Worm (Caenorhabditis elegans) whole organism, L3 larva: Measurements from ENCODE around the gene ebp-1.
"Not testable (repeated sequence)": the region's sequence is repeated elsewhere in the genome, so short reads cannot be mapped to it uniquely, and the experiment has no call there.

Experiments used
- R02D3.7 ChIP-seq: fragments of 150-350 bp; optimal IDR thresholded peaks from 2 replicates; lab custom pipeline; 2014; ENCODE audit warnings: missing biosample characterization, missing genetic modification characterization
- ZK546.5 ChIP-seq: sonication (generic microtip); optimal IDR thresholded peaks from 2 replicates; lab custom pipeline; 2017; ENCODE audit warnings: missing biosample characterization, missing genetic modification characterization
- aly-2 ChIP-seq: fragments of 150-350 bp; optimal IDR thresholded peaks from 2 replicates; lab custom pipeline; 2014; ENCODE audit warnings: missing biosample characterization, missing genetic modification characterization
- ama-1 ChIP-seq: fragments of 150-350 bp; optimal IDR thresholded peaks from 2 replicates; lab custom pipeline; 2018
- ceh-16 ChIP-seq: sonication (generic microtip); optimal IDR thresholded peaks from 2 replicates; lab custom pipeline; 2017; ENCODE audit warnings: missing biosample characterization, missing genetic modification characterization
- ceh-28 ChIP-seq: fragments of 150-350 bp; optimal IDR thresholded peaks from 2 replicates; lab custom pipeline; 2014; ENCODE audit warnings: missing biosample characterization, missing genetic modification reagents, missing genetic modification characterization
- ceh-82 ChIP-seq: fragments of 150-350 bp; optimal IDR thresholded peaks from 2 replicates; lab custom pipeline; 2014; ENCODE audit warnings: missing biosample characterization, missing genetic modification characterization
- ceh-9 ChIP-seq: sonication (generic microtip); optimal IDR thresholded peaks from 2 replicates; lab custom pipeline; 2018; ENCODE audit warnings: missing biosample characterization, missing genetic modification characterization
- egl-27 ChIP-seq: sonication (generic microtip); optimal IDR thresholded peaks from 4 replicates; lab custom pipeline; 2017; ENCODE audit warnings: missing biosample characterization, missing genetic modification reagents, missing genetic modification characterization
- egl-5 ChIP-seq: fragments of 150-350 bp; optimal IDR thresholded peaks from 2 replicates; lab custom pipeline; 2017; ENCODE audit warnings: missing biosample characterization, missing genetic modification reagents, missing genetic modification characterization, inconsistent platforms
- elt-2 ChIP-seq: sonication (generic microtip); optimal IDR thresholded peaks from 2 replicates; lab custom pipeline; 2016; ENCODE audit warnings: missing genetic modification reagents, mild to moderate bottlenecking, missing genetic modification characterization, missing compliant biosample characterization
- elt-3 ChIP-seq, 3 experiments: fragments of 150-350 bp in 1 of 3; sonication (generic microtip) in 2 of 3; optimal IDR thresholded peaks; 2 replicates in 2 of 3; 4 replicates in 1 of 3; lab custom pipeline; 2014 to 2017; ENCODE audit warnings: missing biosample characterization in 3 of 3, missing genetic modification characterization in 3 of 3
- eor-1 ChIP-seq, 2 experiments: fragments of 150-350 bp; optimal IDR thresholded peaks; 2 replicates each; lab custom pipeline; 2014 to 2018; ENCODE audit warnings: missing biosample characterization in 2 of 2, missing genetic modification characterization in 2 of 2
- fkh-10 ChIP-seq: sonication (generic microtip); optimal IDR thresholded peaks from 2 replicates; lab custom pipeline; 2017; ENCODE audit warnings: missing biosample characterization, missing genetic modification reagents, missing genetic modification characterization
- fkh-2 ChIP-seq: fragments of 150-350 bp; optimal IDR thresholded peaks from 2 replicates; lab custom pipeline; 2014; ENCODE audit warnings: missing biosample characterization, missing genetic modification reagents, missing genetic modification characterization
- fos-1 ChIP-seq: fragments of 150-350 bp; optimal IDR thresholded peaks from 2 replicates; lab custom pipeline; 2014; ENCODE audit warnings: missing biosample characterization, missing genetic modification characterization
- hmg-11 ChIP-seq: sonication (generic microtip); optimal IDR thresholded peaks from 2 replicates; lab custom pipeline; 2016; ENCODE audit warnings: missing genetic modification characterization, missing compliant biosample characterization
- jun-1 ChIP-seq: fragments of 150-350 bp; optimal IDR thresholded peaks from 2 replicates; lab custom pipeline; 2014; ENCODE audit warnings: missing biosample characterization, missing genetic modification reagents, missing genetic modification characterization
- lin-15B ChIP-seq: fragments of 150-350 bp; optimal IDR thresholded peaks from 2 replicates; lab custom pipeline; 2014; ENCODE audit warnings: missing biosample characterization, missing genetic modification characterization
- lin-39 ChIP-seq: fragments of 150-350 bp; optimal IDR thresholded peaks from 2 replicates; lab custom pipeline; 2018; ENCODE audit warnings: missing biosample characterization, missing genetic modification reagents, missing genetic modification characterization
- mdl-1 ChIP-seq: fragments of 150-350 bp; optimal IDR thresholded peaks from 2 replicates; lab custom pipeline; 2014; ENCODE audit warnings: missing biosample characterization, missing genetic modification characterization
- nfya-1 ChIP-seq: sonication (generic microtip); optimal IDR thresholded peaks from 2 replicates; lab custom pipeline; 2017; ENCODE audit warnings: missing genetic modification characterization, mild to moderate bottlenecking, missing compliant biosample characterization, antibody characterized with exemption, moderate library complexity; ENCODE audit not compliant: insufficient read depth
- nhr-11 ChIP-seq: fragments of 150-350 bp; optimal IDR thresholded peaks from 2 replicates; lab custom pipeline; 2014; ENCODE audit warnings: missing biosample characterization, missing genetic modification characterization
- nhr-23 ChIP-seq: fragments of 150-350 bp; optimal IDR thresholded peaks from 2 replicates; lab custom pipeline; 2014; ENCODE audit warnings: missing biosample characterization, missing genetic modification reagents, missing genetic modification characterization
- nhr-237 ChIP-seq: fragments of 150-350 bp; optimal IDR thresholded peaks from 2 replicates; lab custom pipeline; 2014; ENCODE audit warnings: missing biosample characterization, missing genetic modification characterization
- nhr-25 ChIP-seq: sonication (generic microtip); optimal IDR thresholded peaks from 2 replicates; lab custom pipeline; 2017; ENCODE audit warnings: missing biosample characterization, missing genetic modification characterization
- nhr-28 ChIP-seq: fragments of 150-350 bp; optimal IDR thresholded peaks from 2 replicates; lab custom pipeline; 2014; ENCODE audit warnings: missing biosample characterization, missing genetic modification characterization
- nhr-43 ChIP-seq: sonication (generic microtip); optimal IDR thresholded peaks from 2 replicates; lab custom pipeline; 2016; ENCODE audit warnings: mild to moderate bottlenecking, missing genetic modification characterization, missing compliant biosample characterization; ENCODE audit not compliant: poor library complexity, severe bottlenecking
- nhr-77 ChIP-seq: fragments of 150-350 bp; optimal IDR thresholded peaks from 2 replicates; lab custom pipeline; 2014; ENCODE audit warnings: missing biosample characterization, missing genetic modification characterization
- pha-4 ChIP-seq: fragments of 150-350 bp; optimal IDR thresholded peaks from 2 replicates; lab custom pipeline; 2014; ENCODE audit warnings: missing biosample characterization, missing genetic modification reagents, missing genetic modification characterization
- pqm-1 ChIP-seq: fragments of 150-350 bp; optimal IDR thresholded peaks from 2 replicates; lab custom pipeline; 2017; ENCODE audit warnings: missing biosample characterization, missing genetic modification characterization, inconsistent platforms
- sea-2 ChIP-seq: fragments of 150-350 bp; sonication (generic microtip); optimal IDR thresholded peaks from 4 replicates; lab custom pipeline; 2014; ENCODE audit warnings: missing biosample characterization, missing genetic modification reagents, missing genetic modification characterization
- skn-1 ChIP-seq: fragments of 150-350 bp; optimal IDR thresholded peaks from 2 replicates; lab custom pipeline; 2014; ENCODE audit warnings: missing biosample characterization, missing genetic modification characterization
- snpc-4 ChIP-seq: fragments of 150-350 bp; optimal IDR thresholded peaks from 2 replicates; lab custom pipeline; 2014; ENCODE audit warnings: missing biosample characterization, missing genetic modification characterization
- tbx-2 ChIP-seq: sonication (generic microtip); optimal IDR thresholded peaks from 2 replicates; lab custom pipeline; 2016; ENCODE audit warnings: mild to moderate bottlenecking, missing genetic modification characterization, missing compliant biosample characterization
- unc-39 ChIP-seq: sonication (generic microtip); optimal IDR thresholded peaks from 4 replicates; lab custom pipeline; 2017; ENCODE audit warnings: missing biosample characterization, missing genetic modification characterization
- unc-62 ChIP-seq: fragments of 150-350 bp; sonication (generic microtip); optimal IDR thresholded peaks from 4 replicates; lab custom pipeline; 2014; ENCODE audit warnings: missing biosample characterization, missing genetic modification reagents, missing genetic modification characterization
- zag-1 ChIP-seq: fragments of 150-350 bp; optimal IDR thresholded peaks from 2 replicates; lab custom pipeline; 2014; ENCODE audit warnings: missing biosample characterization, missing genetic modification characterization
- ztf-11 ChIP-seq: fragments of 150-350 bp; optimal IDR thresholded peaks from 2 replicates; lab custom pipeline; 2014; ENCODE audit warnings: missing biosample characterization, missing genetic modification characterization
- ztf-4 ChIP-seq: fragments of 150-350 bp; optimal IDR thresholded peaks from 2 replicates; lab custom pipeline; 2014; ENCODE audit warnings: missing biosample characterization, missing genetic modification characterization

Gene ebp-1

ce11 chrV:18055297-18056019 is 12.1 kb downstream of the ebp-1 start, which contains the start of the genes Y59A8B.25 and ebp-3:
Y59A8B.25 (minus strand) TSS chrV:18055397.
ebp-3 (plus strand) TSS chrV:18055969.
- not testable (repeated sequence) for TF ChIP-seq jun-1, nhr-28, nhr-77 (tag; lab: Kevin White, UChicago)

- TF ChIP-seq nhr-25 (tag; lab: Kevin White, UChicago) (no peak), unc-62 (GFP tag; lab: Kevin White, UChicago) (no peak), ztf-4 (tag; lab: Kevin White, UChicago) (no peak), pqm-1 (tag; lab: Kevin White, UChicago) (no peak)
- TF ChIP-seq, all 47 proteins: peak for 0
Observed at ce11 chrV:18066257-18066783, 22.9 kb downstream of the ebp-1 start, which contains the start of gene Y59A8B.8. Y59A8B.8 (minus strand) TSS chrV:18066307.

- peak; percentile 25 for TF ChIP-seq lin-15B (tag; lab: Kevin White, UChicago)
Observed at ce11 chrV:18069195-18069594, 25.8 kb downstream of the ebp-1 start.

- TF ChIP-seq unc-62 (GFP tag; lab: Kevin White, UChicago) (peak; percentile 0), nhr-43 (tag; lab: Kevin White, UChicago) (no peak), ceh-28 (tag; lab: Kevin White, UChicago) (peak; percentile 96), tbx-2 (tag; lab: Kevin White, UChicago) (peak; percentile 28), fkh-2 (peak; percentile 17), zag-1 (tag; lab: Kevin White, UChicago) (peak; percentile 56), nhr-237 (no peak), snpc-4 (tag; lab: Kevin White, UChicago) (peak; percentile 66), pqm-1 (tag; lab: Kevin White, UChicago) (no peak), ZK546.5 (tag; lab: Kevin White, UChicago) (no peak), nfya-1 (tag; lab: Kevin White, UChicago) (peak; percentile 89), skn-1 (tag; lab: Kevin White, UChicago) (peak; percentile 85), unc-39 (tag; lab: Kevin White, UChicago) (no peak), egl-27 (tag; lab: Kevin White, UChicago) (no peak), fos-1 (no peak), ceh-9 (tag; lab: Kevin White, UChicago) (no peak), pha-4 (tag; lab: Kevin White, UChicago) (peak; percentile 82), aly-2 (tag; lab: Kevin White, UChicago) (no peak), eor-1 (tag; optimal IDR thresholded peaks at IDR 0.05; lab: Kevin White, UChicago) (no peak), elt-2 (tag; lab: Kevin White, UChicago) (peak; percentile 20), ceh-16 (tag; lab: Kevin White, UChicago) (no peak), nhr-11 (tag; lab: Kevin White, UChicago) (no peak), egl-5 (tag; lab: Kevin White, UChicago) (peak; percentile 67), nhr-23 (peak; percentile 42), nhr-25 (tag; lab: Kevin White, UChicago) (no peak), ztf-4 (tag; lab: Kevin White, UChicago) (no peak), ztf-11 (tag; lab: Kevin White, UChicago) (no peak), lin-39 (tag; lab: Kevin White, UChicago) (peak; percentile 65), nhr-28 (tag; lab: Kevin White, UChicago) (no peak), jun-1 (tag; lab: Kevin White, UChicago) (peak; percentile 54), hmg-11 (tag; lab: Kevin White, UChicago) (peak; percentile 79), elt-3 (tag; optimal IDR thresholded peaks at IDR 0.05; lab: Kevin White, UChicago) (no peak), fkh-10 (peak; percentile 62), ama-1 (lab: Kevin White, UChicago) (peak; percentile 20), R02D3.7 (tag; lab: Kevin White, UChicago) (peak; percentile 57), ceh-82 (tag; lab: Kevin White, UChicago) (peak; percentile 58), sea-2 (peak; percentile 95), mdl-1 (no peak), lin-15B (tag; lab: Kevin White, UChicago) (peak; percentile 67)
Observed at ce11 chrV:18079163-18079562, 35.8 kb downstream of the ebp-1 start.
